Fruit fly (Drosophila melanogaster): ENCODE measurements around the gene dnk.

Gene dnk

DNA sequence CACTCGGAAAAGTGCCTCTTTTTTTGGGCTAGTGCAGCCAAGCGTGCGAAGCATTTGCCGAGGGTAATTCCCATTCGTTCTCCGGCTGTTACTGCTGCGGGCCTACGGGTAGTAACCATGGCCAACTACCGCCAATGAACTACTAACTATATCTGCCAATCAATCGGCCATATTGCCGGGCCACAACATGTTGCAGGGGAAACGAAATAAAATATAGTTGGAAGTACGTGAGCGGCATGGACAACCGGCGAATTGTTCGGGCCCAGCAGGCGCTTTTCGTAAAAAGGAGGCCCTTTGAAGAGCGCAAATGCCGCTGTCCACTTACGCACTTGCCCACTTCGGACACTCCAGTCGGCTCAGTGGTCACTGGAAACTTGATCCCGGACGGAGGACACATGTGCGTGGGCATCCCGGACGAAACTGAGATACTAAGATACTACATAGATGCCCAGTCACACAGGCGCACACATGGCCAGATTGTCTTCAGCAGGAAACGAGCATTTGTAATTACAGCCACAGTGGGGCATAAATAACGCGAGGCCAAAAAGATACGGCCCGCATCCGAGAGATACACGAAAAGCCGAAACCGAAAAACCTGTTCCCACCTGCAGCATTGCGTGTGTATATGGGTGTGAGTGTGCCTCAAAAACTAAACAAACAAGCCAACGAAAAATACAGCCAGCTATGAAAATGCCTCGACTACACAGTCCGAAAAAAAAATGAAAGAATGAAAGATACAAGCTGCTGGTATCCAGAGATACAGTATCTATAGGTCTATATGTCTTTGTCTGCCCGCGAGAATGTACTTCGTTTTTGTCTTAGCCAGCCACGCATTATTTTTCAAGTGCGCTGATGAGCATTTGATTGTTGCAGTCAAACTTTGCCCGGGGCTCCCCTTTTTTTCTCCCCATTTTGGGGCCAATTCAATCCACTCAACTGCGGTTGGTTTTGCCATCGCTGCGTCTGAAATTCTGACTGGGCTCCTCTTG is 6.9 kb downstream of the dnk start (continued):
- TF ChIP-seq CG17328 (GFP tag; IDR thresholded peaks at IDR 0.05) (peak; percentile 16; the same call in 1 of the 2 replicates), ewg (GFP tag; optimal IDR thresholded peaks at IDR 0.05) (peak; percentile 2), CG2199 (GFP tag; IDR thresholded peaks at IDR 0.05) (peak; percentile 92), CG1529 (GFP tag; optimal IDR thresholded peaks at IDR 0.05) (peak; percentile 8), Aef1 (GFP tag; IDR thresholded peaks at IDR 0.05) (no peak), CG10267 (tag; optimal IDR thresholded peaks at IDR 0.05) (peak; percentile 3), vfl (GFP tag; optimal IDR thresholded peaks at IDR 0.05) (no peak), Sry-β (GFP tag; optimal IDR thresholded peaks at IDR 0.05) (no peak), run (tag; optimal IDR thresholded peaks at IDR 0.05) (peak; percentile 12), stc (GFP tag; IDR thresholded peaks at IDR 0.05) (peak; percentile 45; the same call in 1 of the 2 replicates), sqz (GFP tag; optimal IDR thresholded peaks at IDR 0.05) (peak; percentile 34), CG17385 (GFP tag; optimal IDR thresholded peaks at IDR 0.05) (peak; percentile 22), CG12769 (tag; optimal IDR thresholded peaks at IDR 0.05) (peak; percentile 35), CG9609 (GFP tag; optimal IDR thresholded peaks at IDR 0.05) (peak; percentile 32), lab (GFP tag; optimal IDR thresholded peaks at IDR 0.05) (peak; percentile 41), D19A (tag; optimal IDR thresholded peaks at IDR 0.05) (peak; percentile 53), sna (GFP tag; IDR thresholded peaks at IDR 0.05; ENCODE audit: partially characterized antibody) (no peak), twi (tag; optimal IDR thresholded peaks at IDR 0.05) (peak; percentile 95), CG10979 (tag; optimal IDR thresholded peaks at IDR 0.05) (peak; percentile 51), CG12391 (tag; optimal IDR thresholded peaks at IDR 0.05) (peak; percentile 23), mld (GFP tag; IDR thresholded peaks at IDR 0.05; ENCODE audit: partially characterized antibody) (no peak), exex (tag; optimal IDR thresholded peaks at IDR 0.05) (no peak), zfh2 (GFP tag; optimal IDR thresholded peaks at IDR 0.05) (no peak), ind (GFP tag; optimal IDR thresholded peaks at IDR 0.05) (peak; percentile 33), ci (GFP tag; IDR thresholded peaks at IDR 0.05) (peak; percentile 51; the same call in 1 of the 3 replicates)

DNA sequence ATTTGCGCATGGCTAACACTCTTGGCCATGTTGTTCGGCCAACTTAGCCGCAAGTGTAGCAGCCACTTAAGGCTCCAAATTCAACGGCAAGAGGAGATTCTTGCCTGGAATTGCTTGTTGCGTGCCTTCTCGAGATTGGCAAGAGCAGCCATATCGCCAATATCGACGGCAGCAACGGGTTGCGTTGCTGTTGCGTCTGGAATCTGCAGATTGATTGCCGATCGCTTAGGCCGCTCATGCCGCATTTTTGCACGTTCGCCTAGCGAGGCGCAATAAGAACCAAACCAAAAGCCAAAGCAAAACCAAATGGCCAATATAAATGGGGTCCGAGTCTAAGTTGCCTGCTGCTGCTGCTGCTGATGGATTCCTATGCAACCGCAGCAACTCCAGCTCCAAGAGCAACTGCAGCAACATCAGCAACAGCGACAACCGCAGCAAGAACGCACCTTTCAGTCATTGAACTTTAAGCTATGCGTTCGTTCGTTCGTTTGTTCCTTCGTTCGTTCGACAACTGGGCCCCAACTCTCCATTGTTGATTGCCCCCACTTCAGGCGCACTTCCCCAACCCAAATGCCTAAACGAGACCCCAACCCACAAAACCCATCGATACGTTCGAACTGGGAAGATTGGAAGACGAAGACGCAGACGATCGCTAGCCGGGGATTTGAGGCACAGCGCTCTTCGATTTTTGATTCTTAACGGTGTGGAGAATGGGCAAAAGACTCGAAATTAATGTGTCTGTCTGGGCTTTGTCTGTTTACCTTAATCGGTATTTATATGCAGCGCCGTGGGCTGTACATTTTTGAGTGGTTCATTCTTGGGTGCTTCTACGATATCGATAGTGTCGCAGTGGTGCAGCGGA is 8.4 kb downstream of the dnk start:
- TF ChIP-seq Deaf1 (tag; optimal IDR thresholded peaks at IDR 0.05), result peak; percentile 33
- TF ChIP-seq oc (tag; optimal IDR thresholded peaks at IDR 0.05), result peak; percentile 22
- TF ChIP-seq pros (GFP tag; optimal IDR thresholded peaks at IDR 0.05), result peak; percentile 57
- peak; percentile 67 for TF ChIP-seq abd-A (tag; optimal IDR thresholded peaks at IDR 0.05)
- TF ChIP-seq ftz-f1 (GFP tag; optimal IDR thresholded peaks at IDR 0.05), result no peak
- no peak for TF ChIP-seq CG8359 (GFP tag; optimal IDR thresholded peaks at IDR 0.05; ENCODE audit: borderline replicate concordance)
- peak in 1 of 2 experiments; percentile 15 for TF ChIP-seq Hr78 (GFP tag; optimal IDR thresholded peaks at IDR 0.05)
- peak; percentile 44 for TF ChIP-seq grn (GFP tag; optimal IDR thresholded peaks at IDR 0.05)
- TF ChIP-seq CG7745 (tag; optimal IDR thresholded peaks at IDR 0.05), result peak; percentile 22
- TF ChIP-seq CG2199 (GFP tag; IDR thresholded peaks at IDR 0.05), result peak; percentile 86
- TF ChIP-seq Blimp-1 (GFP tag; optimal IDR thresholded peaks at IDR 0.05), result peak; percentile 27
- 0 out of 3 replicates have a peak, but pooled peaks have one; percentile 10 for TF ChIP-seq Opbp (GFP tag; IDR thresholded peaks at IDR 0.05; ENCODE audit: partially characterized antibody)
- no peak for TF ChIP-seq cad (GFP tag; optimal IDR thresholded peaks at IDR 0.05)
- TF ChIP-seq zfh1 (GFP tag; IDR thresholded peaks at IDR 0.05), result 0 out of 3 replicates have a peak, but pooled peaks have one; percentile 33
- peak; percentile 89 for TF ChIP-seq kni (GFP tag; optimal IDR thresholded peaks at IDR 0.05)
- peak; percentile 63 for TF ChIP-seq gsb-n (tag; optimal IDR thresholded peaks at IDR 0.05)
- no peak for TF ChIP-seq Scr (GFP tag; IDR thresholded peaks at IDR 0.05; ENCODE audit: partially characterized antibody)

All from whole organism, embryonic.